Fruit fly (Drosophila melanogaster) whole organism, embryonic: ENCODE data around the gene Tmem214.

Experiments used
- CG30020 ChIP-seq: fragments of 200-800 bp; optimal IDR thresholded peaks from 2 replicates; lab custom pipeline; 2019; ENCODE audit warnings: missing biosample characterization, mild to moderate bottlenecking, missing genetic modification characterization, moderate library complexity
- CG5953 ChIP-seq: fragments of 200-800 bp; sonication (Bioruptor generic); IDR thresholded peaks from 2 replicates; pipeline ENCODE4 v1.3.6; 2022; ENCODE audit warnings: missing biosample characterization, missing genetic modification characterization
- CG7928 ChIP-seq: fragments of 200-800 bp; sonication (Bioruptor generic); optimal IDR thresholded peaks from 2 replicates; lab custom pipeline; 2017; ENCODE audit warnings: missing biosample characterization, mild to moderate bottlenecking, missing genetic modification characterization
- Sin3A ChIP-seq: fragments of >200 bp; optimal IDR thresholded peaks from 2 replicates; lab custom pipeline; 2018
- lola ChIP-seq, 3 experiments: fragments of >200 bp in 2 of 3; fragments of 200-800 bp in 1 of 3; sonication (Bioruptor generic) in 1 of 3; optimal IDR thresholded peaks; 2 replicates each; lab custom pipeline; 2017 to 2019; ENCODE audit warnings: missing biosample characterization in 3 of 3, missing genetic modification characterization in 3 of 3, mild to moderate bottlenecking in 1 of 3, moderate library complexity in 1 of 3
- zfh1 ChIP-seq: fragments of 200-800 bp; sonication (Bioruptor generic); IDR thresholded peaks from 3 replicates; pipeline ENCODE4 v1.3.6; 2022; ENCODE audit warnings: missing biosample characterization, missing genetic modification characterization

DNA sequence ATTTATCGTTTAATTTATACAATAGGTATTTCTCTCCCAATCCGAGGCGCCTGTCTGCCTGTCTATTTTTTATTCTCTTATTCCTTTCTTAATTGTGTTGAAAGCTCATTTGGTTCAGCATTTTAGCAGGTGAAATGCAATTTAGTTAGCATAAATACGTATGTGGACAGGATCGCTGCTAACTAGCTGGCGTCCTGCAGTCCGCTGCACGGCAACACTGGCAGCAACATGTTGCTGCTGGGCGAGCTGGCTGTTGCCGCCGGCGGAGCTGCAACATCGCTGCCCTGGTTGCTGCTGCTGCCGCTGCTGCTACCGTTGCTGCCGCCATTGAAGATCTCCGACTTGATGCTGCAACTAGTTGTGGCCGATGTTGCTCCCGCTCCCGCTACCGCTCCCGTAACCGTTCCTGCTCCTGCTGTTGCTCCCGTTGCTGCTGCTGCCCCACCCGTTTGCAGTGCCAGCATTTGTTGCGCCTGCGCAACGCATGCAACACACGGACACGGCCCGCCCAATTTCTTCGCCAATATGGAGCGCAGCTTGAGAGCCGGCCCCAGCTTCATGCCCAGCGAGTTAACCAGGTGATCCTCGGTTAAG lies 44.0 kb upstream of the Tmem214 start:
- TF ChIP-seq lola (GFP tag; optimal IDR thresholded peaks at IDR 0.05; lab: Kevin White, UChicago) (no peak), CG7928 (GFP tag; lab: Kevin White, UChicago) (no peak), CG30020 (no peak), Sin3A (lab: Kevin White, UChicago) (no peak), CG5953 (GFP tag; lab: Robert Waterston, UW) (no peak), zfh1 (GFP tag; lab: Robert Waterston, UW) (no peak)
